Worm (Caenorhabditis elegans): ENCODE data around the gene C35C5.10.

Gene C35C5.10

ce11 chrX:11519016-11519509 is 37.0 kb upstream of the C35C5.10 start, which contains the start of gene hpo-34:
Gene hpo-34, minus strand, starts transcription at chrX:11519066.
- TF ChIP-seq ccch-3 (GFP tag; optimal IDR thresholded peaks at IDR 0.05) (no peak), snpc-4 (GFP tag; optimal IDR thresholded peaks at IDR 0.05) (no peak), snpc-4 (tag; optimal IDR thresholded peaks at IDR 0.05) (peak in 1 of 4 experiments; percentile 25), ama-1 (optimal IDR thresholded peaks at IDR 0.05) (no peak), ama-1 (GFP tag; optimal IDR thresholded peaks at IDR 0.05) (no peak), ztf-26 (tag; optimal IDR thresholded peaks at IDR 0.05) (no peak), nfya-1 (tag; optimal IDR thresholded peaks at IDR 0.05; ENCODE audit: borderline replicate concordance, insufficient read depth) (no peak), pha-4 (tag; optimal IDR thresholded peaks at IDR 0.05) (no peak), atf-7 (tag; optimal IDR thresholded peaks at IDR 0.05) (peak; percentile 41), cebp-1 (GFP tag; IDR thresholded peaks at IDR 0.05) (no peak; the same call in 1 of the 2 replicates), cebp-1 (tag; optimal IDR thresholded peaks at IDR 0.05) (peak; percentile 69), B0336.3 (GFP tag; IDR thresholded peaks at IDR 0.05) (no peak), chd-7 (tag; optimal IDR thresholded peaks at IDR 0.05) (no peak), nhr-179 (tag; optimal IDR thresholded peaks at IDR 0.05) (no peak), F55B11.4 (tag; optimal IDR thresholded peaks at IDR 0.05; ENCODE audit: borderline replicate concordance, insufficient read depth) (no peak), let-607 (tag; optimal IDR thresholded peaks at IDR 0.05) (peak; percentile 62 to 80), ets-4 (GFP tag; optimal IDR thresholded peaks at IDR 0.05) (peak; percentile 56), lir-1 (GFP tag; conservative IDR thresholded peaks at IDR 0.05) (no peak), nhr-80 (tag; optimal IDR thresholded peaks at IDR 0.05) (peak; percentile 98), gei-17 (GFP tag; optimal IDR thresholded peaks at IDR 0.05) (no peak), rpc-1 (optimal IDR thresholded peaks at IDR 0.05) (no peak), rpc-1 (tag; optimal IDR thresholded peaks at IDR 0.05) (no peak), C06A6.2 (GFP tag; conservative IDR thresholded peaks at IDR 0.05) (no peak), ztf-22 (GFP tag; optimal IDR thresholded peaks at IDR 0.05) (no peak), ceh-91 (GFP tag; IDR thresholded peaks at IDR 0.05) (no peak), sptf-2 (GFP tag; optimal IDR thresholded peaks at IDR 0.05) (no peak), dpff-1 (tag; optimal IDR thresholded peaks at IDR 0.05) (no peak), dox-1 (GFP tag; IDR thresholded peaks at IDR 0.05) (peak; percentile 60)

- no peak for TF ChIP-seq F55B11.4 (tag; optimal IDR thresholded peaks at IDR 0.05; ENCODE audit: borderline replicate concordance, insufficient read depth)
- TF ChIP-seq aptf-2 (GFP tag; conservative IDR thresholded peaks at IDR 0.05): no peak
- TF ChIP-seq Y79H2A.3 (GFP tag; conservative IDR thresholded peaks at IDR 0.05): no peak
- peak; percentile 74 for TF ChIP-seq hmg-1.2 (GFP tag; IDR thresholded peaks at IDR 0.05)
- peak; percentile 86 for TF ChIP-seq dox-1 (GFP tag; IDR thresholded peaks at IDR 0.05)
- peak; percentile 64 for TF ChIP-seq somi-1 (GFP tag; optimal IDR thresholded peaks at IDR 0.05)
- TF ChIP-seq B0261.1 (tag; optimal IDR thresholded peaks at IDR 0.05): peak; percentile 22
- TF ChIP-seq F23B12.7 (tag; optimal IDR thresholded peaks at IDR 0.05; ENCODE audit: insufficient read depth): no peak
- TF ChIP-seq unc-62 (GFP tag; optimal IDR thresholded peaks at IDR 0.05): peak; percentile 2
- TF ChIP-seq ZK185.1 (tag; optimal IDR thresholded peaks at IDR 0.05; ENCODE audit: poor library complexity, severe bottlenecking): peak; percentile 65
- peak in 1 of 2 experiments; percentile 5 for TF ChIP-seq let-607 (tag; optimal IDR thresholded peaks at IDR 0.05)
- peak; percentile 73 for TF ChIP-seq rcor-1 (GFP tag; IDR thresholded peaks at IDR 0.05)
- peak; percentile 63 for TF ChIP-seq repo-1 (tag; optimal IDR thresholded peaks at IDR 0.05)
- TF ChIP-seq lir-1 (GFP tag; conservative IDR thresholded peaks at IDR 0.05): 0 out of 2 replicates have a peak, but pooled peaks have one; percentile 18
- peak; percentile 45 for TF ChIP-seq ceh-27 (GFP tag; optimal IDR thresholded peaks at IDR 0.05)
- peak; percentile 69; the same call in 1 of the 2 replicates for TF ChIP-seq K11D2.4 (GFP tag; IDR thresholded peaks at IDR 0.05)
- TF ChIP-seq snpc-3.4 (tag; optimal IDR thresholded peaks at IDR 0.05): no peak
- no peak for TF ChIP-seq dpff-1 (tag; optimal IDR thresholded peaks at IDR 0.05)
- no peak for TF ChIP-seq Y53G8AR.9 (GFP tag; conservative IDR thresholded peaks at IDR 0.05)
- no peak for TF ChIP-seq snpc-4 (GFP tag; optimal IDR thresholded peaks at IDR 0.05)
- peak in 2 of 4 experiments; percentile 3 to 38 for TF ChIP-seq snpc-4 (tag; optimal IDR thresholded peaks at IDR 0.05)
- no peak for TF ChIP-seq ceh-40 (GFP tag; IDR thresholded peaks at IDR 0.05)
- no peak for TF ChIP-seq mel-28 (tag; optimal IDR thresholded peaks at IDR 0.05; ENCODE audit: borderline replicate concordance)
- TF ChIP-seq tbp1 (GFP tag; optimal IDR thresholded peaks at IDR 0.05): peak; percentile 64
- no peak for TF ChIP-seq cebp-1 (GFP tag; IDR thresholded peaks at IDR 0.05)
- TF ChIP-seq cebp-1 (tag; optimal IDR thresholded peaks at IDR 0.05): peak; percentile 84
- TF ChIP-seq Y56A3A.18 (GFP tag; IDR thresholded peaks at IDR 0.05): peak; percentile 81; the same call in 1 of the 2 replicates
Measured at ce11 chrX:11522058-11522757, 33.8 kb upstream of the C35C5.10 start, which contains the start of gene sdc-2. Gene sdc-2, plus strand, starts transcription at chrX:11522707.

All from whole organism, young adult.